Worm (Caenorhabditis elegans) whole organism, L4/young adult: Measurements from ENCODE around the gene F38G1.3.

Source experiments
- W03F9.2 ChIP-seq: fragments of 150-350 bp; optimal IDR thresholded peaks from 2 replicates; lab custom pipeline; 2014; ENCODE audit warnings: missing biosample characterization, missing genetic modification characterization
- dao-5 ChIP-seq: sonication (generic microtip); optimal IDR thresholded peaks from 2 replicates; lab custom pipeline; 2016; ENCODE audit warnings: missing genotype, missing genetic modification characterization, moderate library complexity, missing compliant biosample characterization
- him-1 ChIP-seq: sonication (generic microtip); optimal IDR thresholded peaks from 2 replicates; lab custom pipeline; 2016; ENCODE audit warnings: missing genotype, missing genetic modification reagents, missing genetic modification characterization, missing compliant biosample characterization

Gene F38G1.3

ce11 chrX:487669-488068, 11.3 kb downstream of the F38G1.3 start:
- TF ChIP-seq dao-5 (tag; lab: Kevin White, UChicago) (no peak), W03F9.2 (tag; lab: Kevin White, UChicago) (no peak), him-1 (tag; lab: Kevin White, UChicago) (no peak)

ce11 chrX:489635-490105, 13.3 kb downstream of the F38G1.3 start, which contains the start of gene egl-17:
egl-17 (plus strand) TSS chrX:489685.
- TF ChIP-seq dao-5 (tag; lab: Kevin White, UChicago) (peak; percentile 87), him-1 (tag; lab: Kevin White, UChicago) (peak; percentile 85), W03F9.2 (tag; lab: Kevin White, UChicago) (peak; percentile 7)

- TF ChIP-seq him-1 (tag; lab: Kevin White, UChicago) (no peak), W03F9.2 (tag; lab: Kevin White, UChicago) (no peak), dao-5 (tag; lab: Kevin White, UChicago) (no peak)
Observed at ce11 chrX:492919-493318, 16.6 kb downstream of the F38G1.3 start, which contains the start of gene B0310.1. B0310.1 (plus strand) TSS chrX:493228.

- no peak for TF ChIP-seq him-1 (tag; lab: Kevin White, UChicago)
- no peak for TF ChIP-seq dao-5 (tag; lab: Kevin White, UChicago)
- TF ChIP-seq W03F9.2 (tag; lab: Kevin White, UChicago), result no peak
Observed at ce11 chrX:496795-497194, 20.4 kb downstream of the F38G1.3 start.

- TF ChIP-seq dao-5 (tag; lab: Kevin White, UChicago), result no peak
Observed at ce11 chrX:498640-499039, 22.3 kb downstream of the F38G1.3 start.

ce11 chrX:504046-504843, 27.9 kb downstream of the F38G1.3 start:
- TF ChIP-seq him-1 (tag; lab: Kevin White, UChicago) (no peak), W03F9.2 (tag; lab: Kevin White, UChicago) (no peak), dao-5 (tag; lab: Kevin White, UChicago) (no peak)

- TF ChIP-seq dao-5 (tag; lab: Kevin White, UChicago) (no peak), W03F9.2 (tag; lab: Kevin White, UChicago) (no peak), him-1 (tag; lab: Kevin White, UChicago) (no peak)
Observed at ce11 chrX:505014-505413, 28.7 kb downstream of the F38G1.3 start.

ce11 chrX:506848-507247, 30.5 kb downstream of the F38G1.3 start, which contains the start of gene B0310.2:
B0310.2 (minus strand) TSS chrX:506948.
- TF ChIP-seq dao-5 (tag; lab: Kevin White, UChicago), result no peak
- no peak for TF ChIP-seq him-1 (tag; lab: Kevin White, UChicago)

- TF ChIP-seq him-1 (tag; lab: Kevin White, UChicago) (no peak), dao-5 (tag; lab: Kevin White, UChicago) (no peak), W03F9.2 (tag; lab: Kevin White, UChicago) (no peak)
Observed at ce11 chrX:514023-514422, 37.7 kb downstream of the F38G1.3 start.

ce11 chrX:520881-521280, 44.5 kb downstream of the F38G1.3 start, which contains the start of gene B0310.3:
B0310.3 (minus strand) TSS chrX:520981.
- TF ChIP-seq him-1 (tag; lab: Kevin White, UChicago), result no peak
- TF ChIP-seq W03F9.2 (tag; lab: Kevin White, UChicago), result no peak
- TF ChIP-seq dao-5 (tag; lab: Kevin White, UChicago), result no peak

- no peak for TF ChIP-seq W03F9.2 (tag; lab: Kevin White, UChicago)
- no peak for TF ChIP-seq dao-5 (tag; lab: Kevin White, UChicago)
- no peak for TF ChIP-seq him-1 (tag; lab: Kevin White, UChicago)
Observed at ce11 chrX:524498-524897, 48.1 kb downstream of the F38G1.3 start.

ce11 chrX:527663-528062, 51.3 kb downstream of the F38G1.3 start:
- TF ChIP-seq W03F9.2 (tag; lab: Kevin White, UChicago) (no peak), him-1 (tag; lab: Kevin White, UChicago) (no peak), dao-5 (tag; lab: Kevin White, UChicago) (no peak)
